Worm (Caenorhabditis elegans) whole organism, L1 larva: ENCODE data around the gene Y54G2A.18.

ENCODE experiments used
- C16A3.4 ChIP-seq: fragments of 150-350 bp; optimal IDR thresholded peaks from 2 replicates; lab custom pipeline; 2014; ENCODE audit warnings: missing biosample characterization, missing genetic modification characterization
- Y116A8C.19 ChIP-seq: sonication (generic microtip); optimal IDR thresholded peaks from 2 replicates; lab custom pipeline; 2016; ENCODE audit warnings: missing compliant biosample characterization, missing genetic modification characterization, borderline replicate concordance
- aha-1 ChIP-seq: fragments of 150-350 bp; optimal IDR thresholded peaks from 2 replicates; lab custom pipeline; 2014; ENCODE audit warnings: missing biosample characterization, missing genetic modification characterization
- aly-2 ChIP-seq: fragments of 150-350 bp; optimal IDR thresholded peaks from 2 replicates; lab custom pipeline; 2014; ENCODE audit warnings: missing biosample characterization, missing genetic modification characterization
- blmp-1 ChIP-seq: fragments of 150-350 bp; optimal IDR thresholded peaks from 2 replicates; lab custom pipeline; 2014; ENCODE audit warnings: missing biosample characterization, missing genetic modification characterization
- ceh-8 ChIP-seq: fragments of 200-800 bp; sonication (Bioruptor generic); optimal IDR thresholded peaks from 2 replicates; lab custom pipeline; 2018; ENCODE audit warnings: mild to moderate bottlenecking, missing genetic modification characterization, moderate library complexity, missing compliant biosample characterization
- ceh-88 ChIP-seq: fragments of 200-800 bp; sonication (Bioruptor generic); IDR thresholded peaks from 2 replicates; pipeline ENCODE4 v1.3.6; 2022; ENCODE audit warnings: missing genetic modification characterization, missing compliant biosample characterization
- dsc-1 ChIP-seq: sonication (generic microtip); optimal IDR thresholded peaks from 2 replicates; lab custom pipeline; 2016; ENCODE audit warnings: mild to moderate bottlenecking, missing genetic modification characterization, missing compliant biosample characterization
- egl-13 ChIP-seq: sonication (generic microtip); optimal IDR thresholded peaks from 2 replicates; lab custom pipeline; 2016; ENCODE audit warnings: missing genotype, missing genetic modification reagents, missing genetic modification characterization, missing compliant biosample characterization
- ets-5 ChIP-seq: fragments of 200-800 bp; sonication (Bioruptor generic); IDR thresholded peaks from 2 replicates; pipeline ENCODE4 v1.3.6; 2022; ENCODE audit warnings: missing genetic modification characterization, missing compliant biosample characterization
- fkh-4 ChIP-seq: sonication (generic microtip); optimal IDR thresholded peaks from 2 replicates; lab custom pipeline; 2016; ENCODE audit warnings: missing compliant biosample characterization, missing genetic modification characterization, borderline replicate concordance
- grh-1 ChIP-seq: fragments of 200-800 bp; sonication (Bioruptor generic); IDR thresholded peaks from 2 replicates; pipeline ENCODE4 v1.3.6; 2022; ENCODE audit warnings: missing genetic modification reagents, missing genetic modification characterization, missing compliant biosample characterization
- isw-1 ChIP-seq: fragments of 200-800 bp; sonication (Bioruptor generic); IDR thresholded peaks from 2 replicates; pipeline ENCODE4 v1.3.6; 2022; ENCODE audit warnings: missing genetic modification characterization, missing compliant biosample characterization
- jun-1 ChIP-seq: fragments of 150-350 bp; optimal IDR thresholded peaks from 2 replicates; lab custom pipeline; 2014; ENCODE audit warnings: missing biosample characterization, missing genetic modification reagents, missing genetic modification characterization
- lin-13 ChIP-seq: fragments of 150-350 bp; optimal IDR thresholded peaks from 2 replicates; lab custom pipeline; 2014; ENCODE audit warnings: missing biosample characterization, missing genetic modification reagents, missing genetic modification characterization
- lin-14 ChIP-seq: fragments of 200-800 bp; sonication (Bioruptor generic); optimal IDR thresholded peaks from 2 replicates; lab custom pipeline; 2018; ENCODE audit warnings: mild to moderate bottlenecking, missing genetic modification characterization, moderate library complexity, missing compliant biosample characterization
- lin-15B ChIP-seq: fragments of 150-350 bp; sonication (generic microtip); optimal IDR thresholded peaks from 3 replicates; lab custom pipeline; 2014; ENCODE audit warnings: missing biosample characterization, missing genetic modification characterization
- mab-9 ChIP-seq: fragments of 200-800 bp; sonication (Bioruptor generic); IDR thresholded peaks from 2 replicates; pipeline ENCODE4 v1.3.6; 2022; ENCODE audit warnings: missing genetic modification reagents, missing genetic modification characterization, missing compliant biosample characterization
- mef-2 ChIP-seq: fragments of 150-350 bp; optimal IDR thresholded peaks from 2 replicates; lab custom pipeline; 2014; ENCODE audit warnings: missing biosample characterization, missing genetic modification characterization
- nhr-12 ChIP-seq: sonication (generic microtip); optimal IDR thresholded peaks from 2 replicates; lab custom pipeline; 2017; ENCODE audit warnings: missing biosample characterization, missing genetic modification characterization
- nhr-19 ChIP-seq: fragments of 200-800 bp; sonication (Bioruptor generic); conservative IDR thresholded peaks from 2 replicates; pipeline ENCODE4 v1.3.6; 2022; ENCODE audit warnings: missing genetic modification characterization, missing compliant biosample characterization
- nhr-20 ChIP-seq: sonication (generic microtip); optimal IDR thresholded peaks from 2 replicates; lab custom pipeline; 2016; ENCODE audit warnings: mild to moderate bottlenecking, missing genetic modification characterization, missing compliant biosample characterization
- nhr-28 ChIP-seq: fragments of 150-350 bp; optimal IDR thresholded peaks from 2 replicates; lab custom pipeline; 2014; ENCODE audit warnings: missing biosample characterization, missing genetic modification characterization
- nhr-71 ChIP-seq: sonication (generic microtip); optimal IDR thresholded peaks from 2 replicates; lab custom pipeline; 2016; ENCODE audit warnings: mild to moderate bottlenecking, missing genetic modification characterization, moderate library complexity, missing compliant biosample characterization
- nhr-84 ChIP-seq: sonication (generic microtip); optimal IDR thresholded peaks from 2 replicates; lab custom pipeline; 2017; ENCODE audit warnings: missing biosample characterization, missing genetic modification characterization
- nhr-85 ChIP-seq: sonication (generic microtip); peaks from one replicate; lab custom pipeline; 2016; ENCODE audit warnings: missing genetic modification characterization, inconsistent platforms, missing compliant biosample characterization
- nhr-90 ChIP-seq: sonication (generic microtip); optimal IDR thresholded peaks from 2 replicates; lab custom pipeline; 2016; ENCODE audit warnings: mild to moderate bottlenecking, missing genetic modification characterization, missing compliant biosample characterization; ENCODE audit not compliant: poor library complexity
- pag-3 ChIP-seq: sonication (generic microtip); optimal IDR thresholded peaks from 2 replicates; lab custom pipeline; 2017; ENCODE audit warnings: missing genetic modification characterization, mild to moderate bottlenecking, missing compliant biosample characterization, antibody characterized with exemption, borderline replicate concordance; ENCODE audit not compliant: insufficient read depth
- pax-3 ChIP-seq: fragments of 200-800 bp; sonication (Bioruptor generic); optimal IDR thresholded peaks from 2 replicates; lab custom pipeline; 2018; ENCODE audit warnings: mild to moderate bottlenecking, missing genetic modification characterization, moderate library complexity, missing compliant biosample characterization
- skn-1 ChIP-seq: fragments of 150-350 bp; optimal IDR thresholded peaks from 2 replicates; lab custom pipeline; 2014; ENCODE audit warnings: missing biosample characterization, missing genetic modification characterization
- snpc-4 ChIP-seq: fragments of 150-350 bp; optimal IDR thresholded peaks from 2 replicates; lab custom pipeline; 2014; ENCODE audit warnings: missing biosample characterization, missing genetic modification characterization
- snu-23 ChIP-seq: sonication (generic microtip); optimal IDR thresholded peaks from 2 replicates; lab custom pipeline; 2016; ENCODE audit warnings: missing genetic modification characterization, missing compliant biosample characterization
- sptf-1 ChIP-seq: fragments of 150-350 bp; optimal IDR thresholded peaks from 2 replicates; lab custom pipeline; 2014; ENCODE audit warnings: missing biosample characterization, missing genetic modification characterization
- swsn-7 ChIP-seq: sonication (generic microtip); optimal IDR thresholded peaks from 2 replicates; lab custom pipeline; 2016; ENCODE audit warnings: missing genetic modification characterization, missing compliant biosample characterization
- tbx-2 ChIP-seq: sonication (generic microtip); optimal IDR thresholded peaks from 2 replicates; lab custom pipeline; 2016; ENCODE audit warnings: missing genetic modification characterization, missing compliant biosample characterization
- tlp-1 ChIP-seq: fragments of 150-350 bp; optimal IDR thresholded peaks from 2 replicates; lab custom pipeline; 2014; ENCODE audit warnings: missing biosample characterization, missing genetic modification characterization
- unc-130 ChIP-seq: fragments of 150-350 bp; optimal IDR thresholded peaks from 2 replicates; lab custom pipeline; 2017; ENCODE audit warnings: missing biosample characterization, missing genetic modification characterization, inconsistent platforms
- unc-86 ChIP-seq: sonication (generic microtip); optimal IDR thresholded peaks from 2 replicates; lab custom pipeline; 2016; ENCODE audit warnings: missing genetic modification characterization, missing compliant biosample characterization
- unc-98 ChIP-seq: fragments of 200-800 bp; sonication (Bioruptor generic); IDR thresholded peaks from 2 replicates; pipeline ENCODE4 v1.3.6; 2022; ENCODE audit warnings: missing genetic modification characterization, missing compliant biosample characterization
- zip-4 ChIP-seq: fragments of 200-800 bp; sonication (Bioruptor generic); optimal IDR thresholded peaks from 2 replicates; lab custom pipeline; 2018; ENCODE audit warnings: mild to moderate bottlenecking, missing genetic modification characterization, moderate library complexity, missing compliant biosample characterization
- ztf-11 ChIP-seq, 2 experiments: sonication (generic microtip); optimal IDR thresholded peaks; 2 replicates each; lab custom pipeline; 2016 to 2017; ENCODE audit warnings: missing genetic modification characterization in 2 of 2, missing biosample characterization in 1 of 2, missing compliant biosample characterization in 1 of 2

Y54G2A.18 gene

DNA sequence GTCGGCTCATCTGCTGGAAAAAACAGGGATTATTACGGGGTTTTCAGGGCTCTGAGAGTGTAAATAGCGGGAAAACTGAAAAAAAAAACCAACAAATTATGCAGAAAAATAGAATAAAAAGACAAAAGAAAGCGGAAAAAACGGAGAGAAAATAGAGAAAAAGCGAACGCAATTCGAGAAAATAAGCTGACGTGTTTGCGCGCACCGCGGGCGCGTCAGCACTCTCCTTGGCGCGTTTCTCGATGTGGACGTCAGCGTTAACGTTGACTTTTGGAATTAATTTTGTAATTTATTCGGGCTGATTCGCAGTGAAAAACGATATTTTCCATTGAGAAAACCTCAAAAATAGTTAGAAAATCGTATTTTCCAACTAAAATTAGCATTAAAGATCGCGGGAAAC, 36.1 kb upstream of the Y54G2A.18 start, which contains the start of gene manf-1 (continued):
- TF ChIP-seq ceh-8 (GFP tag; lab: Kevin White, UChicago) (no peak), aly-2 (tag; lab: Kevin White, UChicago) (peak; percentile 31), fkh-4 (tag; lab: Kevin White, UChicago) (no peak), lin-14 (peak; percentile 82), Y116A8C.19 (tag; lab: Kevin White, UChicago) (no peak), nhr-85 (tag; lab: Kevin White, UChicago) (peak; percentile 56), mef-2 (tag; lab: Kevin White, UChicago) (no peak), pax-3 (peak; percentile 28), ceh-88 (GFP tag; lab: Robert Waterston, UW) (no peak), swsn-7 (tag; lab: Kevin White, UChicago) (peak; percentile 76), nhr-84 (tag; lab: Kevin White, UChicago) (no peak), skn-1 (tag; lab: Kevin White, UChicago) (peak; percentile 65), egl-13 (tag; lab: Kevin White, UChicago) (no peak), nhr-28 (tag; lab: Kevin White, UChicago) (no peak), unc-130 (tag; lab: Kevin White, UChicago) (peak; percentile 39), pag-3 (tag; lab: Kevin White, UChicago) (no peak), mab-9 (GFP tag; lab: Robert Waterston, UW) (no peak), nhr-12 (tag; lab: Kevin White, UChicago) (no peak), ets-5 (GFP tag; lab: Robert Waterston, UW) (no peak), zip-4 (no peak), jun-1 (tag; lab: Kevin White, UChicago) (peak; percentile 60), lin-13 (GFP tag; lab: Kevin White, UChicago) (peak; percentile 69), grh-1 (GFP tag; lab: Robert Waterston, UW) (0 out of 2 replicates have a peak, but pooled peaks have one; percentile 46), dsc-1 (tag; lab: Kevin White, UChicago) (peak; percentile 79), isw-1 (GFP tag; lab: Robert Waterston, UW) (peak; percentile 59), ztf-11 (tag; optimal IDR thresholded peaks at IDR 0.05; lab: Kevin White, UChicago) (peak in 1 of 2 experiments; percentile 19), aha-1 (no peak), nhr-90 (tag; lab: Kevin White, UChicago) (peak; percentile 71), snu-23 (GFP tag; lab: Kevin White, UChicago) (peak; percentile 82), snpc-4 (tag; lab: Kevin White, UChicago) (peak; percentile 57), blmp-1 (peak; percentile 68)
- TF ChIP-seq, all 84 proteins: peak for 44

DNA sequence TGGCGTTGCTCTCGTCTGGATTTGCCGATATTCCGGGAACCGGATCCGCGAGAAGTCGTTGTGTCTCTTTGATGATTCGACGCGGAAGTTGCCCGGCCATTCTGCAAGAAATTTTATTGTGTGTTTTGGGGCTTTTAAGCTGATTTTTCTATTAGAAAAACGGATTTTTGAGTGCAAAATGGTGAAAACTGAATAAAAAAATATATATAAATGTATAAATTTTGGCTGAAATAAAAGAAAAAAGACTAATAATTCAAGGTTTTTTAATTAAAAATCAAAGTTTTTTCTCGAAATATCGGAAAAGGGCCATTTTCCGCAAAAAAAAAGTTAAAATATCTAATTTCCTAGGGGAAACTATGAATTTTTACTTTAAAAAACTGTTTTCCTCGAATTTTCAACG, 33.3 kb upstream of the Y54G2A.18 start, which contains the start of gene ubc-13:
TSS of gene ubc-13 (minus strand) at position 101 of the 400 bp plus-strand sequence.
- no peak for TF ChIP-seq nhr-28 (tag; lab: Kevin White, UChicago)
- TF ChIP-seq nhr-85 (tag; lab: Kevin White, UChicago): no peak
- TF ChIP-seq lin-14: no peak
- TF ChIP-seq nhr-20 (tag; lab: Kevin White, UChicago): no peak
- TF ChIP-seq ets-5 (GFP tag; lab: Robert Waterston, UW): no peak
- no peak for TF ChIP-seq sptf-1 (tag; lab: Kevin White, UChicago)
- TF ChIP-seq mef-2 (tag; lab: Kevin White, UChicago): no peak
- TF ChIP-seq tlp-1: no peak
- TF ChIP-seq unc-130 (tag; lab: Kevin White, UChicago): no peak
- TF ChIP-seq zip-4: no peak
- TF ChIP-seq swsn-7 (tag; lab: Kevin White, UChicago): no peak
- TF ChIP-seq unc-86 (tag; lab: Kevin White, UChicago): no peak

DNA sequence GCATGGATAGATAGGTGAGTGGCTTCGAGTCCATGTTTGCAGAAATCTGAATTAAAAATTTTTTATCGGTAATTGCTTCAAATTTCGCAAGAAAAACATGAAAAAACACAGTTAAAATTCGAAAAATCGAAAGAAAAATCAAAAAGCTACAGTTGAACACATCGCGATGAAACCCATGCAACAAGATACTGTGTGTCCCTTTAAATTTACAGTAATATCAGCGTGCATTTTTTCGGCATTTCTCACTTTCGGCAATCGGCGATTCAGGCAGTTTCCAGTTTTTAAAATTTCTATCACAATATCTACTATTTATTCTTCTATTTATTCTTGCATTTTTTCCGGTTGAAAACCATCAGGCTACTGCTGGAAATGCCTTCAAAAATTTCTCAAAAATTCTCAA, 29.9 kb upstream of the Y54G2A.18 start, which contains the start of gene fbxc-45:
TSS of gene fbxc-45 (minus strand) at position 48 of the 400 bp plus-strand sequence.
- TF ChIP-seq nhr-19: no peak
- no peak for TF ChIP-seq unc-86 (tag; lab: Kevin White, UChicago)
- TF ChIP-seq tbx-2 (tag; lab: Kevin White, UChicago): no peak
- TF ChIP-seq sptf-1 (tag; lab: Kevin White, UChicago): no peak
- no peak for TF ChIP-seq lin-15B (tag; lab: Kevin White, UChicago)
- no peak for TF ChIP-seq nhr-85 (tag; lab: Kevin White, UChicago)
- no peak for TF ChIP-seq pax-3
- no peak for TF ChIP-seq unc-98 (GFP tag; lab: Robert Waterston, UW)
- no peak for TF ChIP-seq grh-1 (GFP tag; lab: Robert Waterston, UW)
- TF ChIP-seq ztf-11 (tag; optimal IDR thresholded peaks at IDR 0.05; lab: Kevin White, UChicago): no peak
- TF ChIP-seq C16A3.4 (tag; lab: Kevin White, UChicago): no peak
- TF ChIP-seq blmp-1: no peak
- no peak for TF ChIP-seq nhr-71 (tag; lab: Kevin White, UChicago)
- no peak for TF ChIP-seq aly-2 (tag; lab: Kevin White, UChicago)
- TF ChIP-seq nhr-28 (tag; lab: Kevin White, UChicago): no peak
